Fruit fly (Drosophila melanogaster): ENCODE data around the gene crp.

crp gene

dm6 chr2L:16315027-16315426 is 27.5 kb upstream of the crp start (continued):
- no peak for TF ChIP-seq da (GFP tag; optimal IDR thresholded peaks at IDR 0.05)
- peak; percentile 43; the same call in 1 of the 2 replicates for TF ChIP-seq tna (GFP tag; IDR thresholded peaks at IDR 0.05; ENCODE audit: partially characterized antibody)
- TF ChIP-seq hkb (optimal IDR thresholded peaks at IDR 0.05): no peak
- TF ChIP-seq hkb (GFP tag; IDR thresholded peaks at IDR 0.05): peak; percentile 25; the same call in 1 of the 2 replicates
- TF ChIP-seq lov (optimal IDR thresholded peaks at IDR 0.05): no peak
- TF ChIP-seq lov (GFP tag; IDR thresholded peaks at IDR 0.05): 0 out of 3 replicates have a peak, but pooled peaks have one; percentile 44
- 0 out of 2 replicates have a peak, but pooled peaks have one; percentile 43 for TF ChIP-seq NFAT (GFP tag; IDR thresholded peaks at IDR 0.05)
- no peak for TF ChIP-seq CG7357 (GFP tag; IDR thresholded peaks at IDR 0.05)
- peak; percentile 62; the same call in 1 of the 2 replicates for TF ChIP-seq chm (GFP tag; IDR thresholded peaks at IDR 0.05)
- TF ChIP-seq sqz (GFP tag; optimal IDR thresholded peaks at IDR 0.05): peak; percentile 65
- peak; percentile 56 for TF ChIP-seq Ets65A (GFP tag)
- no peak for TF ChIP-seq CG31441 (GFP tag; IDR thresholded peaks at IDR 0.05)
- TF ChIP-seq zfh2 (GFP tag; optimal IDR thresholded peaks at IDR 0.05): no peak
- TF ChIP-seq Eip74EF (GFP tag; optimal IDR thresholded peaks at IDR 0.05): peak in 1 of 2 experiments; percentile 37
- no peak for TF ChIP-seq CG9876 (GFP tag; optimal IDR thresholded peaks at IDR 0.05)
- no peak for TF ChIP-seq gcm2 (GFP tag; optimal IDR thresholded peaks at IDR 0.05)
- no peak for TF ChIP-seq az2 (GFP tag; optimal IDR thresholded peaks at IDR 0.05)
- no peak for TF ChIP-seq ase (GFP tag; IDR thresholded peaks at IDR 0.05)
- peak; percentile 81 for TF ChIP-seq sug (tag; optimal IDR thresholded peaks at IDR 0.05)
- TF ChIP-seq nom (GFP tag; optimal IDR thresholded peaks at IDR 0.05): peak; percentile 78
- no peak for TF ChIP-seq CG11695 (GFP tag; IDR thresholded peaks at IDR 0.05)
- peak; percentile 55 for TF ChIP-seq vvl (GFP tag; IDR thresholded peaks at IDR 0.05)
- peak; percentile 31; the same call in 1 of the 2 replicates for TF ChIP-seq CG32532 (GFP tag; IDR thresholded peaks at IDR 0.05)
- peak; percentile 9 for TF ChIP-seq CG17359 (tag; optimal IDR thresholded peaks at IDR 0.05)
- TF ChIP-seq CG10543 (GFP tag; optimal IDR thresholded peaks at IDR 0.05): peak; percentile 82
- TF ChIP-seq Pdp1 (GFP tag; optimal IDR thresholded peaks at IDR 0.05): peak in 1 of 2 experiments; percentile 97
- TF ChIP-seq crol (GFP tag; IDR thresholded peaks at IDR 0.05): peak; percentile 92
- no peak for TF ChIP-seq Hr3 (GFP tag; optimal IDR thresholded peaks at IDR 0.05)
- TF ChIP-seq Antp (GFP tag; optimal IDR thresholded peaks at IDR 0.05): no peak
- TF ChIP-seq CG31388 (GFP tag; optimal IDR thresholded peaks at IDR 0.05): no peak
- TF ChIP-seq caup (GFP tag; optimal IDR thresholded peaks at IDR 0.05; ENCODE audit: severe bottlenecking): peak; percentile 67
- TF ChIP-seq CG2120 (GFP tag; optimal IDR thresholded peaks at IDR 0.05): peak; percentile 2
- TF ChIP-seq CG2199 (GFP tag; IDR thresholded peaks at IDR 0.05): peak; percentile 67; the same call in 1 of the 3 replicates
- TF ChIP-seq Neu2 (GFP tag; optimal IDR thresholded peaks at IDR 0.05; ENCODE audit: borderline replicate concordance): no peak
- peak; percentile 43 for TF ChIP-seq CG6854 (GFP tag; optimal IDR thresholded peaks at IDR 0.05)
- peak; percentile 75 for TF ChIP-seq Med (GFP tag)
- TF ChIP-seq tx (GFP tag; optimal IDR thresholded peaks at IDR 0.05): no peak
- TF ChIP-seq CG6791 (GFP tag; IDR thresholded peaks at IDR 0.05; ENCODE audit: partially characterized antibody): no peak
- TF ChIP-seq abd-A (tag; optimal IDR thresholded peaks at IDR 0.05): peak; percentile 75
- peak; percentile 88 for TF ChIP-seq pros (GFP tag; optimal IDR thresholded peaks at IDR 0.05)
- peak; percentile 16 for TF ChIP-seq oc (tag; optimal IDR thresholded peaks at IDR 0.05)
- 0 out of 2 replicates have a peak, but pooled peaks have one; percentile 28 for TF ChIP-seq bowl (GFP tag; IDR thresholded peaks at IDR 0.05)
- no peak for TF ChIP-seq pan (optimal IDR thresholded peaks at IDR 0.05)
- TF ChIP-seq pan (GFP tag; optimal IDR thresholded peaks at IDR 0.05 in 1 of 2, IDR thresholded peaks at IDR 0.05 in 1 of 2): peak in 1 of 2 experiments; percentile 12
- TF ChIP-seq sd (tag; optimal IDR thresholded peaks at IDR 0.05): peak; percentile 95
- TF ChIP-seq rib (GFP tag; IDR thresholded peaks at IDR 0.05): peak; percentile 66; the same call in 1 of the 2 replicates
- no peak for TF ChIP-seq CG11247 (GFP tag; IDR thresholded peaks at IDR 0.05)
- TF ChIP-seq schlank (tag; optimal IDR thresholded peaks at IDR 0.05): peak; percentile 31
- no peak for TF ChIP-seq Sin3A (optimal IDR thresholded peaks at IDR 0.05)
- peak; percentile 28 for TF ChIP-seq CG2678 (tag; optimal IDR thresholded peaks at IDR 0.05)
- no peak for TF ChIP-seq sc (optimal IDR thresholded peaks at IDR 0.05)
- TF ChIP-seq sc (GFP tag; optimal IDR thresholded peaks at IDR 0.05): no peak

All from whole organism, embryonic.